Worm (Caenorhabditis elegans) whole organism, late embryonic: ENCODE measurements around the gene R160.5.

ENCODE experiments used
- fkh-10 ChIP-seq: fragments of 150-350 bp; optimal IDR thresholded peaks from 2 replicates; lab custom pipeline; 2014; ENCODE audit warnings: missing biosample characterization, missing genetic modification reagents, missing genetic modification characterization
- pha-4 ChIP-seq: fragments of 150-350 bp; optimal IDR thresholded peaks from 2 replicates; lab custom pipeline; 2018; ENCODE audit warnings: missing biosample characterization, missing genetic modification reagents, missing genetic modification characterization

- TF ChIP-seq pha-4 (no peak), fkh-10 (GFP tag; lab: Kevin White, UChicago) (no peak)
Observed at ce11 chrX:4409591-4410279, 39.1 kb upstream of the R160.5 start.
